Fruit fly (Drosophila melanogaster): ENCODE measurements around the gene TM9SF2.
A peak's percentile ranks its signal among the peaks of the same experiment; 100 is the strongest.

The TM9SF2 gene

DNA sequence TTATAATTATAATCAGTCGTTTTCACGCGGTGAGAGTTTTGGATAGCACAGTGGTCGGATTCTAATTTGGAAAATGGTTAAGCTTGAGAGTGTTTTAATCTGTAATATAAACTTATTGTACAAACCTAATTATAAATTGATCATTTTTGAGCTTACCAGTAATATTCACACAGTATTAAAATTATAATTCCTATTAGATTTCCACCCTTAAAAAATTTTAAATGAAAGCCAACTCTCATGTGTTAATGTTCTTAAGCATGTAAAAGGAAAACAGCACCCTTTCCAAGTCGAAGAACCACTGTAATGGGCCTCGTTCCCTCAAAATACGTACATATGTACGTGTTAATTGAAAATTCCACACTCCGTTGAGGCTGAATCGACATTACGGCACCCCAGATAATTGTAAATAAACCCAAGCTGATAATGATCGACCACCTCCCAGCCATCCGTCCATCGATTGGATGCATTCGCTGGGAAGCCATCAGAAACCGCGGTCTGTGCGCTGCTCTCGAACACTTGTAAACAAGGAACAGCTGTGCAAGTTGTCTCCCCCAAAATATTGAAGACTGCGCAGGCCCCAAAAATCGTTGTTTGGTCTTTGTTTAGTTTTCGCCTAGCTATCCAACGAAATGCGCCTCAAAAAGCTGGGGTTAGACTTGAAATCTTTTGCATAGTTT lies 25.8 kb upstream of the TM9SF2 start (continued):
- TF ChIP-seq Spps (tag; optimal IDR thresholded peaks at IDR 0.05) = no peak
- no peak for TF ChIP-seq slp2 (GFP tag; optimal IDR thresholded peaks at IDR 0.05)
- TF ChIP-seq fd64A (GFP tag; optimal IDR thresholded peaks at IDR 0.05) = peak; percentile 55
- peak; percentile 53 for TF ChIP-seq CG30403 (GFP tag; optimal IDR thresholded peaks at IDR 0.05)
- TF ChIP-seq insv (GFP tag; optimal IDR thresholded peaks at IDR 0.05) = no peak
- TF ChIP-seq CoRest (tag; optimal IDR thresholded peaks at IDR 0.05) = peak; percentile 70
- TF ChIP-seq sens (GFP tag) = peak; percentile 72
- peak; percentile 31 for TF ChIP-seq nerfin-1 (tag; optimal IDR thresholded peaks at IDR 0.05)
- no peak for TF ChIP-seq rib (GFP tag; IDR thresholded peaks at IDR 0.05)
- TF ChIP-seq H2.0 (GFP tag; IDR thresholded peaks at IDR 0.05) = no peak
- TF ChIP-seq CG4820 (GFP tag; optimal IDR thresholded peaks at IDR 0.05) = peak; percentile 23
- peak; percentile 24; the same call in 1 of the 2 replicates for TF ChIP-seq Taf1 (GFP tag; IDR thresholded peaks at IDR 0.05)
- TF ChIP-seq CG6765 (GFP tag; optimal IDR thresholded peaks at IDR 0.05) = peak; percentile 21
- peak; percentile 39 for TF ChIP-seq CG4328 (GFP tag; optimal IDR thresholded peaks at IDR 0.05)
- TF ChIP-seq lmd (GFP tag; IDR thresholded peaks at IDR 0.05) = peak; percentile 57
- peak; percentile 56 for TF ChIP-seq CG17359 (tag; optimal IDR thresholded peaks at IDR 0.05)
- peak; percentile 19 for TF ChIP-seq CG13296 (GFP tag; optimal IDR thresholded peaks at IDR 0.05)
- TF ChIP-seq CG1233 (GFP tag; optimal IDR thresholded peaks at IDR 0.05) = peak; percentile 54
- peak; percentile 69 for TF ChIP-seq CG15269 (tag; optimal IDR thresholded peaks at IDR 0.05)
- no peak for TF ChIP-seq usp (GFP tag; optimal IDR thresholded peaks at IDR 0.05)
- TF ChIP-seq CG7786 (GFP tag; optimal IDR thresholded peaks at IDR 0.05) = no peak
- peak; percentile 79 for TF ChIP-seq gem (tag; optimal IDR thresholded peaks at IDR 0.05)
- peak; percentile 53; the same call in 1 of the 2 replicates for TF ChIP-seq esg (GFP tag; conservative IDR thresholded peaks at IDR 0.05)
- TF ChIP-seq CG8388 (GFP tag; optimal IDR thresholded peaks at IDR 0.05) = peak; percentile 54
- peak; percentile 53 for TF ChIP-seq Sox100B (GFP tag; optimal IDR thresholded peaks at IDR 0.05)
- TF ChIP-seq Hr3 (GFP tag; optimal IDR thresholded peaks at IDR 0.05) = peak; percentile 38
- peak; percentile 11 for TF ChIP-seq cwo (GFP tag; optimal IDR thresholded peaks at IDR 0.05)
- TF ChIP-seq dysf (GFP tag; IDR thresholded peaks at IDR 0.05) = peak; percentile 67
- peak; percentile 26 for TF ChIP-seq CG7556 (GFP tag; optimal IDR thresholded peaks at IDR 0.05)
- peak; percentile 21 for TF ChIP-seq CG12659 (GFP tag; optimal IDR thresholded peaks at IDR 0.05)
- TF ChIP-seq CG12744 (GFP tag; optimal IDR thresholded peaks at IDR 0.05) = no peak
- peak; percentile 7 for TF ChIP-seq CG3407 (GFP tag; optimal IDR thresholded peaks at IDR 0.05)
- peak; percentile 33 for TF ChIP-seq tio (GFP tag; optimal IDR thresholded peaks at IDR 0.05)
- no peak for TF ChIP-seq CG6654 (GFP tag; optimal IDR thresholded peaks at IDR 0.05)
- TF ChIP-seq z (GFP tag; IDR thresholded peaks at IDR 0.05) = no peak
- no peak for TF ChIP-seq jumu (GFP tag; optimal IDR thresholded peaks at IDR 0.05)
- TF ChIP-seq trem (tag; optimal IDR thresholded peaks at IDR 0.05) = peak; percentile 12
- peak; percentile 6; the same call in 1 of the 3 replicates for TF ChIP-seq ci (GFP tag; IDR thresholded peaks at IDR 0.05)
- no peak for TF ChIP-seq Doc2 (GFP tag; IDR thresholded peaks at IDR 0.05)
- TF ChIP-seq CG12942 (GFP tag; optimal IDR thresholded peaks at IDR 0.05) = no peak
- TF ChIP-seq CG17361 (GFP tag; IDR thresholded peaks at IDR 0.05) = 0 out of 3 replicates have a peak, but pooled peaks have one; percentile 9
- peak; percentile 10 for TF ChIP-seq CG18476 (GFP tag; optimal IDR thresholded peaks at IDR 0.05)
- TF ChIP-seq Med (GFP tag) = peak; percentile 76
- peak; percentile 32; the same call in 1 of the 2 replicates for TF ChIP-seq CG14014 (GFP tag; IDR thresholded peaks at IDR 0.05)
- peak; percentile 36 for TF ChIP-seq Hand (GFP tag; optimal IDR thresholded peaks at IDR 0.05)
- TF ChIP-seq wor (GFP tag; IDR thresholded peaks at IDR 0.05) = 0 out of 2 replicates have a peak, but pooled peaks have one; percentile 25
- TF ChIP-seq CG3281 (GFP tag; optimal IDR thresholded peaks at IDR 0.05) = peak; percentile 38
- TF ChIP-seq CG17385 (GFP tag; optimal IDR thresholded peaks at IDR 0.05) = peak; percentile 42
- TF ChIP-seq CG9215 (GFP tag; IDR thresholded peaks at IDR 0.05) = peak; percentile 29; the same call in 1 of the 2 replicates
